Fruit fly (Drosophila melanogaster) whole organism, prepupa: ENCODE measurements around the gene CG42537.

Experiments used
- Blimp-1 ChIP-seq: fragments of 200-800 bp; sonication (Bioruptor generic); optimal IDR thresholded peaks from 3 replicates; lab custom pipeline; 2017; ENCODE audit warnings: missing biosample characterization, missing genetic modification characterization, mild to moderate bottlenecking, moderate library complexity, missing genetic modification reagents
- CG10631 ChIP-seq: fragments of 200-800 bp; sonication (Bioruptor generic); optimal IDR thresholded peaks from 2 replicates; lab custom pipeline; 2016; ENCODE audit warnings: missing biosample characterization, missing genetic modification characterization
- CG10669 ChIP-seq: fragments of 200-800 bp; sonication (Bioruptor generic); optimal IDR thresholded peaks from 3 replicates; lab custom pipeline; 2018; ENCODE audit warnings: missing biosample characterization, mild to moderate bottlenecking, missing genetic modification characterization, moderate library complexity
- CG11294 ChIP-seq: fragments of 200-800 bp; sonication (Bioruptor generic); IDR thresholded peaks from 2 replicates; pipeline ENCODE4 v1.3.6; 2022; ENCODE audit warnings: missing biosample characterization, missing genetic modification characterization
- CG11762 ChIP-seq: fragments of 200-800 bp; sonication (Bioruptor generic); optimal IDR thresholded peaks from 3 replicates; lab custom pipeline; 2016; ENCODE audit warnings: missing biosample characterization, missing genetic modification characterization; ENCODE audit not compliant: insufficient read depth
- CG11902 ChIP-seq: fragments of 200-800 bp; sonication (Bioruptor generic); optimal IDR thresholded peaks from 3 replicates; lab custom pipeline; 2016; ENCODE audit warnings: missing biosample characterization, missing genetic modification characterization
- CG1621 ChIP-seq: fragments of 200-800 bp; sonication (Bioruptor generic); optimal IDR thresholded peaks from 3 replicates; lab custom pipeline; 2018; ENCODE audit warnings: missing biosample characterization, mild to moderate bottlenecking, missing genetic modification characterization
- CG16779 ChIP-seq: fragments of 200-800 bp; sonication (Bioruptor generic); optimal IDR thresholded peaks from 3 replicates; lab custom pipeline; 2017; ENCODE audit warnings: missing biosample characterization, mild to moderate bottlenecking, missing genetic modification characterization
- CG3032 ChIP-seq: fragments of 200-800 bp; optimal IDR thresholded peaks from 2 replicates; lab custom pipeline; 2019; ENCODE audit warnings: missing biosample characterization, mild to moderate bottlenecking, missing genetic modification characterization, moderate library complexity
- CG32006 ChIP-seq: fragments of 200-800 bp; sonication (Bioruptor generic); optimal IDR thresholded peaks from 3 replicates; lab custom pipeline; 2017; ENCODE audit warnings: missing biosample characterization, mild to moderate bottlenecking, missing genetic modification characterization
- CG34406 ChIP-seq: fragments of 200-800 bp; sonication (Bioruptor generic); optimal IDR thresholded peaks from 3 replicates; lab custom pipeline; 2016; ENCODE audit warnings: missing biosample characterization, missing genetic modification characterization
- CG3919 ChIP-seq: fragments of 200-800 bp; sonication (Bioruptor generic); optimal IDR thresholded peaks from 3 replicates; lab custom pipeline; 2016; ENCODE audit warnings: missing biosample characterization, missing genetic modification characterization
- CG4318 ChIP-seq: fragments of 200-800 bp; sonication (Bioruptor generic); optimal IDR thresholded peaks from 3 replicates; lab custom pipeline; 2017; ENCODE audit warnings: missing biosample characterization, mild to moderate bottlenecking, missing genetic modification characterization
- CG6163 ChIP-seq: fragments of 200-800 bp; sonication (Bioruptor generic); IDR thresholded peaks from 3 replicates; pipeline ENCODE4 v1.3.6; 2022; ENCODE audit warnings: missing biosample characterization, missing genetic modification characterization
- CG6276 ChIP-seq: fragments of 200-800 bp; sonication (Bioruptor generic); optimal IDR thresholded peaks from 2 replicates; lab custom pipeline; 2017; ENCODE audit warnings: missing biosample characterization, mild to moderate bottlenecking, missing genetic modification characterization
- CG6792 ChIP-seq: fragments of 200-800 bp; sonication (Bioruptor generic); optimal IDR thresholded peaks from 3 replicates; lab custom pipeline; 2016; ENCODE audit warnings: missing biosample characterization, missing genetic modification characterization
- CG6854 ChIP-seq: fragments of 200-800 bp; sonication (Bioruptor generic); optimal IDR thresholded peaks from 2 replicates; lab custom pipeline; 2017; ENCODE audit warnings: missing biosample characterization, mild to moderate bottlenecking, missing genetic modification characterization
- CG7368 ChIP-seq: fragments of 200-800 bp; sonication (Bioruptor generic); optimal IDR thresholded peaks from 3 replicates; lab custom pipeline; 2016; ENCODE audit warnings: missing biosample characterization, missing genetic modification characterization
- CG8119 ChIP-seq: fragments of 200-800 bp; sonication (Bioruptor generic); IDR thresholded peaks from 3 replicates; pipeline ENCODE4 v1.3.6; 2022; ENCODE audit warnings: missing biosample characterization, missing genetic modification characterization
- CG8319 ChIP-seq: fragments of 200-800 bp; sonication (Bioruptor generic); optimal IDR thresholded peaks from 3 replicates; lab custom pipeline; 2016; ENCODE audit warnings: missing biosample characterization, missing genetic modification characterization
- CG8632 ChIP-seq: fragments of 200-800 bp; sonication (Bioruptor generic); optimal IDR thresholded peaks from 3 replicates; lab custom pipeline; 2016; ENCODE audit warnings: missing biosample characterization, missing genetic modification characterization
- CG9139 ChIP-seq: fragments of 200-800 bp; sonication (Bioruptor generic); optimal IDR thresholded peaks from 3 replicates; lab custom pipeline; 2017; ENCODE audit warnings: missing biosample characterization, mild to moderate bottlenecking, missing genetic modification characterization
- Eip75B ChIP-seq: fragments of 200-800 bp; sonication (Bioruptor generic); optimal IDR thresholded peaks from 3 replicates; lab custom pipeline; 2016; ENCODE audit warnings: missing biosample characterization, missing genetic modification characterization
- Eip78C ChIP-seq: fragments of 200-800 bp; sonication (Bioruptor generic); peaks from one replicate; lab custom pipeline; 2016; ENCODE audit warnings: missing biosample characterization, missing genetic modification characterization
- Eip93F ChIP-seq: fragments of 200-800 bp; sonication (Bioruptor generic); optimal IDR thresholded peaks from 2 replicates; lab custom pipeline; 2016; ENCODE audit warnings: missing biosample characterization, mild to moderate bottlenecking, missing genetic modification characterization
- Ets21C ChIP-seq: fragments of 200-800 bp; sonication (Bioruptor generic); optimal IDR thresholded peaks from 3 replicates; lab custom pipeline; 2016; ENCODE audit warnings: missing biosample characterization, missing genetic modification characterization
- Ets96B ChIP-seq: fragments of 200-800 bp; optimal IDR thresholded peaks from 2 replicates; lab custom pipeline; 2019; ENCODE audit warnings: missing biosample characterization, mild to moderate bottlenecking, missing genetic modification characterization, moderate library complexity
- Gug ChIP-seq: fragments of 200-800 bp; sonication (Bioruptor generic); IDR thresholded peaks from 2 replicates; pipeline ENCODE4 v1.3.6; 2022; ENCODE audit warnings: missing biosample characterization, missing genetic modification characterization
- Hr38 ChIP-seq: sonication (Bioruptor generic); optimal IDR thresholded peaks from 2 replicates; lab custom pipeline; 2016; ENCODE audit warnings: missing biosample characterization, missing genetic modification characterization
- Hr4 ChIP-seq: fragments of 200-800 bp; sonication (Bioruptor generic); optimal IDR thresholded peaks from 3 replicates; lab custom pipeline; 2016; ENCODE audit warnings: missing biosample characterization, missing genetic modification characterization
- Lpt ChIP-seq: fragments of 200-800 bp; sonication (Bioruptor generic); optimal IDR thresholded peaks from 3 replicates; lab custom pipeline; 2016; ENCODE audit warnings: missing biosample characterization, missing genetic modification characterization
- Met ChIP-seq: fragments of 200-800 bp; sonication (Bioruptor generic); optimal IDR thresholded peaks from 3 replicates; lab custom pipeline; 2016; ENCODE audit warnings: missing biosample characterization, missing genetic modification characterization
- OdsH ChIP-seq: fragments of 200-800 bp; sonication (Bioruptor generic); optimal IDR thresholded peaks from 3 replicates; lab custom pipeline; 2016; ENCODE audit warnings: missing biosample characterization, missing genetic modification characterization
- Smox ChIP-seq: fragments of 200-800 bp; sonication (Bioruptor generic); optimal IDR thresholded peaks from 3 replicates; lab custom pipeline; 2016; ENCODE audit warnings: missing biosample characterization, missing genetic modification characterization
- Sox102F ChIP-seq: fragments of 200-800 bp; sonication (Bioruptor generic); optimal IDR thresholded peaks from 2 replicates; lab custom pipeline; 2016; ENCODE audit warnings: missing biosample characterization, mild to moderate bottlenecking, missing genetic modification characterization
- Sox14 ChIP-seq: fragments of 200-800 bp; sonication (Bioruptor generic); optimal IDR thresholded peaks from 3 replicates; lab custom pipeline; 2016; ENCODE audit warnings: missing biosample characterization, missing genetic modification characterization
- acj6 ChIP-seq: fragments of 200-800 bp; sonication (Bioruptor generic); optimal IDR thresholded peaks from 3 replicates; lab custom pipeline; 2016; ENCODE audit warnings: missing biosample characterization, missing genetic modification characterization
- cyc ChIP-seq: fragments of 200-800 bp; sonication (Bioruptor generic); optimal IDR thresholded peaks from 3 replicates; lab custom pipeline; 2016; ENCODE audit warnings: missing biosample characterization, missing genetic modification characterization
- dac ChIP-seq: fragments of 200-800 bp; sonication (Bioruptor generic); optimal IDR thresholded peaks from 2 replicates; lab custom pipeline; 2017; ENCODE audit warnings: missing biosample characterization, mild to moderate bottlenecking, missing genetic modification characterization
- dsx ChIP-seq: fragments of 200-800 bp; optimal IDR thresholded peaks from 3 replicates; lab custom pipeline; 2019; ENCODE audit warnings: missing biosample characterization, mild to moderate bottlenecking, missing genetic modification characterization, moderate library complexity; ENCODE audit not compliant: poor library complexity, severe bottlenecking
- eg ChIP-seq: fragments of 200-800 bp; sonication (Bioruptor generic); IDR thresholded peaks from 3 replicates; pipeline ENCODE4 v1.3.6; 2022; ENCODE audit warnings: missing biosample characterization, missing genetic modification characterization
- fd59A ChIP-seq: fragments of 200-800 bp; sonication (Bioruptor generic); optimal IDR thresholded peaks from 2 replicates; lab custom pipeline; 2017; ENCODE audit warnings: missing biosample characterization, mild to moderate bottlenecking, missing genetic modification characterization, missing genetic modification reagents
- fd85E ChIP-seq: fragments of 200-800 bp; sonication (Bioruptor generic); optimal IDR thresholded peaks from 3 replicates; lab custom pipeline; 2016; ENCODE audit warnings: missing biosample characterization, missing genetic modification characterization
- fkh ChIP-seq: fragments of 200-800 bp; sonication (Bioruptor generic); optimal IDR thresholded peaks from 3 replicates; lab custom pipeline; 2017; ENCODE audit warnings: missing biosample characterization, mild to moderate bottlenecking, missing genetic modification characterization, moderate library complexity
- lz ChIP-seq: fragments of 200-800 bp; sonication (Bioruptor generic); optimal IDR thresholded peaks from 3 replicates; lab custom pipeline; 2016; ENCODE audit warnings: missing biosample characterization, missing genetic modification characterization
- net ChIP-seq: fragments of 200-800 bp; sonication (Bioruptor generic); optimal IDR thresholded peaks from 3 replicates; lab custom pipeline; 2016; ENCODE audit warnings: missing biosample characterization, missing genetic modification characterization
- pdm3 ChIP-seq: fragments of 200-800 bp; sonication (Bioruptor generic); optimal IDR thresholded peaks from 3 replicates; lab custom pipeline; 2016; ENCODE audit warnings: missing biosample characterization, missing genetic modification characterization
- salr ChIP-seq, 2 experiments: fragments of 200-800 bp; sonication (Bioruptor generic); optimal IDR thresholded peaks; 3 replicates each; lab custom pipeline; 2016 to 2018; ENCODE audit warnings: missing biosample characterization in 2 of 2, missing genetic modification characterization in 2 of 2, mild to moderate bottlenecking in 1 of 2
- ss ChIP-seq, 2 experiments: fragments of 200-800 bp; sonication (Bioruptor generic); optimal IDR thresholded peaks; 2 replicates in 1 of 2; 3 replicates in 1 of 2; lab custom pipeline; 2017 to 2018; ENCODE audit warnings: mild to moderate bottlenecking in 2 of 2, missing biosample characterization in 2 of 2, missing genetic modification characterization in 2 of 2, moderate library complexity in 1 of 2
- topi ChIP-seq: fragments of 200-800 bp; sonication (Bioruptor generic); optimal IDR thresholded peaks from 3 replicates; lab custom pipeline; 2016; ENCODE audit warnings: missing biosample characterization, missing genetic modification characterization
- vri ChIP-seq: fragments of 200-800 bp; sonication (Bioruptor generic); optimal IDR thresholded peaks from 3 replicates; lab custom pipeline; 2016; ENCODE audit warnings: missing biosample characterization, mild to moderate bottlenecking, missing genetic modification characterization

The CG42537 gene

dm6 chr3R:6373512-6374306, 3.9 kb upstream of the CG42537 start:
- TF ChIP-seq CG34406 (GFP tag; lab: Kevin White, UChicago) (no peak), salr (GFP tag; optimal IDR thresholded peaks at IDR 0.05; lab: Kevin White, UChicago) (no peak), Blimp-1 (GFP tag; lab: Kevin White, UChicago) (peak; percentile 85), fkh (GFP tag; lab: Kevin White, UChicago) (peak; percentile 92), Hr4 (GFP tag; lab: Kevin White, UChicago) (peak; percentile 60), CG1621 (no peak), OdsH (GFP tag; lab: Kevin White, UChicago) (peak; percentile 59), CG11902 (GFP tag; lab: Kevin White, UChicago) (no peak), CG8632 (GFP tag; lab: Kevin White, UChicago) (no peak), CG7368 (no peak), CG8119 (peak; percentile 60), CG6163 (GFP tag; lab: Robert Waterston, UW) (peak; percentile 61; the same call in 1 of the 3 replicates), dac (GFP tag; lab: Kevin White, UChicago) (no peak), CG16779 (tag; lab: Kevin White, UChicago) (no peak), eg (GFP tag; lab: Robert Waterston, UW) (peak; percentile 57; the same call in 1 of the 3 replicates), Eip75B (GFP tag; lab: Kevin White, UChicago) (peak; percentile 36), CG11762 (GFP tag; lab: Kevin White, UChicago) (peak; percentile 20), fd59A (GFP tag; lab: Kevin White, UChicago) (no peak), Ets21C (no peak), acj6 (GFP tag; lab: Kevin White, UChicago) (peak; percentile 48), CG10631 (GFP tag; lab: Kevin White, UChicago) (peak; percentile 37), CG4318 (GFP tag; lab: Kevin White, UChicago) (no peak), Smox (GFP tag; lab: Kevin White, UChicago) (peak; percentile 46), CG6792 (GFP tag; lab: Kevin White, UChicago) (peak; percentile 14), Eip78C (GFP tag; lab: Kevin White, UChicago) (peak; percentile 77), fd85E (peak; percentile 29), CG6854 (GFP tag; lab: Kevin White, UChicago) (peak; percentile 4), Lpt (GFP tag; lab: Kevin White, UChicago) (no peak), Eip93F (GFP tag; lab: Kevin White, UChicago) (no peak), CG10669 (GFP tag; lab: Kevin White, UChicago) (peak; percentile 21), Gug (GFP tag; lab: Robert Waterston, UW) (no peak), CG8319 (GFP tag; lab: Kevin White, UChicago) (no peak), ss (GFP tag; optimal IDR thresholded peaks at IDR 0.05; lab: Kevin White, UChicago) (peak in 1 of 2 experiments; percentile 2), CG3919 (peak; percentile 26), Sox14 (GFP tag; lab: Kevin White, UChicago) (peak; percentile 52), topi (GFP tag; lab: Kevin White, UChicago) (peak; percentile 47), CG11294 (no peak), Ets96B (tag; lab: Kevin White, UChicago) (peak; percentile 18), vri (GFP tag; lab: Kevin White, UChicago) (no peak), dsx (GFP tag; lab: Kevin White, UChicago) (no peak), Hr38 (GFP tag; lab: Kevin White, UChicago) (no peak), pdm3 (GFP tag; lab: Kevin White, UChicago) (peak; percentile 47), Sox102F (GFP tag; lab: Kevin White, UChicago) (no peak), CG32006 (GFP tag; lab: Kevin White, UChicago) (no peak), CG9139 (no peak), CG6276 (GFP tag; lab: Kevin White, UChicago) (no peak), cyc (peak; percentile 27), CG3032 (peak; percentile 14), lz (GFP tag; lab: Kevin White, UChicago) (peak; percentile 38), Met (peak; percentile 55), net (peak; percentile 36)
